Worm (Caenorhabditis elegans) whole organism, L3 larva: ENCODE results near the gene Y54F10AM.15.

Experiments
- aly-2 ChIP-seq: fragments of 150-350 bp; optimal IDR thresholded peaks from 2 replicates; lab custom pipeline; 2014; ENCODE audit warnings: missing biosample characterization, missing genetic modification characterization
- egl-5 ChIP-seq: fragments of 150-350 bp; optimal IDR thresholded peaks from 2 replicates; lab custom pipeline; 2017; ENCODE audit warnings: missing biosample characterization, missing genetic modification reagents, missing genetic modification characterization, inconsistent platforms
- elt-3 ChIP-seq, 3 experiments: fragments of 150-350 bp in 1 of 3; sonication (generic microtip) in 2 of 3; optimal IDR thresholded peaks; 2 replicates in 2 of 3; 4 replicates in 1 of 3; lab custom pipeline; 2014 to 2017; ENCODE audit warnings: missing biosample characterization in 3 of 3, missing genetic modification characterization in 3 of 3
- mdl-1 ChIP-seq: fragments of 150-350 bp; optimal IDR thresholded peaks from 2 replicates; lab custom pipeline; 2014; ENCODE audit warnings: missing biosample characterization, missing genetic modification characterization
- nfya-1 ChIP-seq: sonication (generic microtip); optimal IDR thresholded peaks from 2 replicates; lab custom pipeline; 2017; ENCODE audit warnings: missing genetic modification characterization, mild to moderate bottlenecking, missing compliant biosample characterization, antibody characterized with exemption, moderate library complexity; ENCODE audit not compliant: insufficient read depth
- nhr-11 ChIP-seq: fragments of 150-350 bp; optimal IDR thresholded peaks from 2 replicates; lab custom pipeline; 2014; ENCODE audit warnings: missing biosample characterization, missing genetic modification characterization
- nhr-237 ChIP-seq: fragments of 150-350 bp; optimal IDR thresholded peaks from 2 replicates; lab custom pipeline; 2014; ENCODE audit warnings: missing biosample characterization, missing genetic modification characterization
- nhr-25 ChIP-seq: sonication (generic microtip); optimal IDR thresholded peaks from 2 replicates; lab custom pipeline; 2017; ENCODE audit warnings: missing biosample characterization, missing genetic modification characterization
- pqm-1 ChIP-seq: fragments of 150-350 bp; optimal IDR thresholded peaks from 2 replicates; lab custom pipeline; 2017; ENCODE audit warnings: missing biosample characterization, missing genetic modification characterization, inconsistent platforms
- zag-1 ChIP-seq: fragments of 150-350 bp; optimal IDR thresholded peaks from 2 replicates; lab custom pipeline; 2014; ENCODE audit warnings: missing biosample characterization, missing genetic modification characterization
- ztf-11 ChIP-seq: fragments of 150-350 bp; optimal IDR thresholded peaks from 2 replicates; lab custom pipeline; 2014; ENCODE audit warnings: missing biosample characterization, missing genetic modification characterization

- no peak for TF ChIP-seq ztf-11
- no peak for TF ChIP-seq aly-2 (tag; lab: Kevin White, UChicago)
- no peak for TF ChIP-seq nhr-11
- no peak for TF ChIP-seq elt-3 (tag; optimal IDR thresholded peaks at IDR 0.05; lab: Kevin White, UChicago)
- no peak for TF ChIP-seq egl-5 (tag; lab: Kevin White, UChicago)
- no peak for TF ChIP-seq pqm-1
- no peak for TF ChIP-seq nfya-1 (tag; lab: Kevin White, UChicago)
- no peak for TF ChIP-seq nhr-237 (tag; lab: Kevin White, UChicago)
- no peak for TF ChIP-seq mdl-1 (tag; lab: Kevin White, UChicago)
- TF ChIP-seq zag-1 (tag; lab: Kevin White, UChicago), result no peak
- TF ChIP-seq nhr-25 (tag; lab: Kevin White, UChicago), result no peak
Measured at ce11 chrIII:2577982-2578381, 49.5 kb upstream of the Y54F10AM.15 start.
